Fruit fly (Drosophila melanogaster): ENCODE measurements around the gene COX7AL2.
A peak's percentile ranks its signal among the peaks of the same experiment; 100 is the strongest.

The COX7AL2 gene

dm6 chr2L:2166958-2167707 lies 30.6 kb downstream of the COX7AL2 start:
- TF ChIP-seq CG4496 (GFP tag; IDR thresholded peaks at IDR 0.05) (peak; percentile 36; the same call in 1 of the 3 replicates), CG13204 (GFP tag; optimal IDR thresholded peaks at IDR 0.05) (no peak), CG8159 (tag; optimal IDR thresholded peaks at IDR 0.05) (peak; percentile 3), CG8301 (tag; optimal IDR thresholded peaks at IDR 0.05) (peak; percentile 32), D1 (tag; optimal IDR thresholded peaks at IDR 0.05) (no peak), CG14655 (GFP tag; optimal IDR thresholded peaks at IDR 0.05) (peak; percentile 44), CG10348 (GFP tag; IDR thresholded peaks at IDR 0.05) (no peak), CG9948 (tag; optimal IDR thresholded peaks at IDR 0.05) (peak; percentile 20), CG32121 (GFP tag; IDR thresholded peaks at IDR 0.05) (no peak), CG34367 (tag; optimal IDR thresholded peaks at IDR 0.05) (no peak), Pif1B (GFP tag; optimal IDR thresholded peaks at IDR 0.05) (no peak), EcR (GFP tag; optimal IDR thresholded peaks at IDR 0.05) (no peak), CG17806 (tag; optimal IDR thresholded peaks at IDR 0.05) (peak; percentile 17), CG12605 (GFP tag; IDR thresholded peaks at IDR 0.05) (no peak; the same call in 1 of the 2 replicates), gl (tag; optimal IDR thresholded peaks at IDR 0.05) (no peak), CG15710 (tag; optimal IDR thresholded peaks at IDR 0.05) (peak; percentile 7)

dm6 chr2L:2165864-2166263 lies 31.8 kb downstream of the COX7AL2 start:
- TF ChIP-seq CG13204 (GFP tag; optimal IDR thresholded peaks at IDR 0.05) (peak; percentile 20), Ets98B (GFP tag; IDR thresholded peaks at IDR 0.05) (peak; percentile 31; the same call in 1 of the 2 replicates), CG10348 (GFP tag; IDR thresholded peaks at IDR 0.05) (no peak), CG14655 (GFP tag; optimal IDR thresholded peaks at IDR 0.05) (no peak), Snoo (tag; optimal IDR thresholded peaks at IDR 0.05) (no peak), D1 (tag; optimal IDR thresholded peaks at IDR 0.05) (no peak)

dm6 chr2L:2165238-2165577 lies 32.5 kb downstream of the COX7AL2 start:
- TF ChIP-seq CG12605 (GFP tag; IDR thresholded peaks at IDR 0.05): no peak
- TF ChIP-seq EcR (GFP tag; optimal IDR thresholded peaks at IDR 0.05): peak; percentile 59
- TF ChIP-seq CG9948 (tag; optimal IDR thresholded peaks at IDR 0.05): no peak
- TF ChIP-seq CG34367 (tag; optimal IDR thresholded peaks at IDR 0.05): no peak
- no peak for TF ChIP-seq CG10348 (GFP tag; IDR thresholded peaks at IDR 0.05)
- no peak for TF ChIP-seq CG14655 (GFP tag; optimal IDR thresholded peaks at IDR 0.05)
- TF ChIP-seq CG4496 (GFP tag; IDR thresholded peaks at IDR 0.05): no peak
- no peak for TF ChIP-seq fd96Ca (GFP tag; IDR thresholded peaks at IDR 0.05)

- TF ChIP-seq CG15710 (tag; optimal IDR thresholded peaks at IDR 0.05): peak; percentile 90
- TF ChIP-seq CG10348 (GFP tag; IDR thresholded peaks at IDR 0.05): no peak
- TF ChIP-seq CG13204 (GFP tag; optimal IDR thresholded peaks at IDR 0.05): peak; percentile 92
- peak; percentile 40; the same call in 1 of the 2 replicates for TF ChIP-seq Ets98B (GFP tag; IDR thresholded peaks at IDR 0.05)
- TF ChIP-seq CG32121 (GFP tag; IDR thresholded peaks at IDR 0.05): no peak
- peak; percentile 87 for TF ChIP-seq CG4496 (GFP tag; IDR thresholded peaks at IDR 0.05)
- TF ChIP-seq CG9948 (tag; optimal IDR thresholded peaks at IDR 0.05): peak; percentile 91
- TF ChIP-seq CG12605 (GFP tag; IDR thresholded peaks at IDR 0.05): peak; percentile 56
- TF ChIP-seq Snoo (tag; optimal IDR thresholded peaks at IDR 0.05): peak; percentile 85
- TF ChIP-seq fd96Ca (GFP tag; IDR thresholded peaks at IDR 0.05): peak; percentile 78
- TF ChIP-seq CG8301 (tag; optimal IDR thresholded peaks at IDR 0.05): peak; percentile 80
- peak; percentile 87 for TF ChIP-seq CG14655 (GFP tag; optimal IDR thresholded peaks at IDR 0.05)
- peak; percentile 96 for TF ChIP-seq CG34367 (tag; optimal IDR thresholded peaks at IDR 0.05)
- TF ChIP-seq Pif1A (GFP tag; optimal IDR thresholded peaks at IDR 0.05): peak; percentile 91
- TF ChIP-seq D1 (tag; optimal IDR thresholded peaks at IDR 0.05): peak; percentile 82
- TF ChIP-seq gl (tag; optimal IDR thresholded peaks at IDR 0.05): peak; percentile 94
- peak; percentile 69 for TF ChIP-seq rn (GFP tag; IDR thresholded peaks at IDR 0.05)
- TF ChIP-seq Pif1B (GFP tag; optimal IDR thresholded peaks at IDR 0.05): peak; percentile 93
- TF ChIP-seq CG8159 (tag; optimal IDR thresholded peaks at IDR 0.05): peak; percentile 96
- peak; percentile 96 for TF ChIP-seq CG17806 (tag; optimal IDR thresholded peaks at IDR 0.05)
- TF ChIP-seq EcR (GFP tag; optimal IDR thresholded peaks at IDR 0.05): peak; percentile 86
Observed at dm6 chr2L:2164520-2165237, 33.0 kb downstream of the COX7AL2 start.

dm6 chr2L:2163568-2163953 lies 34.2 kb downstream of the COX7AL2 start:
- TF ChIP-seq Pif1A (GFP tag; optimal IDR thresholded peaks at IDR 0.05) (peak; percentile 92), D1 (tag; optimal IDR thresholded peaks at IDR 0.05) (peak; percentile 76), gl (tag; optimal IDR thresholded peaks at IDR 0.05) (peak; percentile 93), Pif1B (GFP tag; optimal IDR thresholded peaks at IDR 0.05) (peak; percentile 91), CG13204 (GFP tag; optimal IDR thresholded peaks at IDR 0.05) (peak; percentile 89), CG17806 (tag; optimal IDR thresholded peaks at IDR 0.05) (peak; percentile 94), CG32121 (GFP tag; IDR thresholded peaks at IDR 0.05) (peak; percentile 86), CG8159 (tag; optimal IDR thresholded peaks at IDR 0.05) (peak; percentile 93), CG9948 (tag; optimal IDR thresholded peaks at IDR 0.05) (peak; percentile 94), Ets98B (GFP tag; IDR thresholded peaks at IDR 0.05) (peak; percentile 87), CG10348 (GFP tag; IDR thresholded peaks at IDR 0.05) (peak; percentile 55; the same call in 1 of the 2 replicates), CG14655 (GFP tag; optimal IDR thresholded peaks at IDR 0.05) (peak; percentile 94), CG34367 (tag; optimal IDR thresholded peaks at IDR 0.05) (peak; percentile 94), Snoo (tag; optimal IDR thresholded peaks at IDR 0.05) (peak; percentile 93), EcR (GFP tag; optimal IDR thresholded peaks at IDR 0.05) (peak; percentile 72), CG4496 (GFP tag; IDR thresholded peaks at IDR 0.05) (peak; percentile 96), CG8301 (tag; optimal IDR thresholded peaks at IDR 0.05) (peak; percentile 92), CG12605 (GFP tag; IDR thresholded peaks at IDR 0.05) (peak; percentile 89), CG15710 (tag; optimal IDR thresholded peaks at IDR 0.05) (peak; percentile 97), rn (GFP tag; IDR thresholded peaks at IDR 0.05) (peak; percentile 94), fd96Ca (GFP tag; IDR thresholded peaks at IDR 0.05) (peak; percentile 97)

Measured in whole organism, pupa.